Worm (Caenorhabditis elegans) whole organism, mixed stage, embryonic: ENCODE results near the gene swp-1.

Source experiments
- elt-3 ChIP-seq: fragments of 150-350 bp; optimal IDR thresholded peaks from 2 replicates; lab custom pipeline; 2014; ENCODE audit warnings: missing biosample characterization, missing genetic modification characterization
- lin-13 ChIP-seq: fragments of 150-350 bp; optimal IDR thresholded peaks from 2 replicates; lab custom pipeline; 2014; ENCODE audit warnings: missing biosample characterization, missing genetic modification characterization
- lin-32 ChIP-seq: fragments of 200-800 bp; sonication (Bioruptor generic); optimal IDR thresholded peaks from 2 replicates; lab custom pipeline; 2018; ENCODE audit warnings: mild to moderate bottlenecking, missing genetic modification characterization, missing compliant biosample characterization
- lsy-2 ChIP-seq: fragments of 150-350 bp; optimal IDR thresholded peaks from 2 replicates; lab custom pipeline; 2014; ENCODE audit warnings: missing biosample characterization, missing genetic modification characterization
- mab-5 ChIP-seq: fragments of 150-350 bp; optimal IDR thresholded peaks from 2 replicates; lab custom pipeline; 2014; ENCODE audit warnings: missing biosample characterization, missing genetic modification characterization
- nhr-237 ChIP-seq: fragments of 150-350 bp; optimal IDR thresholded peaks from 2 replicates; lab custom pipeline; 2014; ENCODE audit warnings: missing biosample characterization, missing genetic modification characterization
- nhr-28 ChIP-seq: fragments of 150-350 bp; optimal IDR thresholded peaks from 2 replicates; lab custom pipeline; 2014; ENCODE audit warnings: missing biosample characterization, missing genetic modification characterization
- pha-4 ChIP-seq: fragments of 150-350 bp; optimal IDR thresholded peaks from 2 replicates; lab custom pipeline; 2018; ENCODE audit warnings: missing biosample characterization, missing genetic modification reagents, missing genetic modification characterization
- snpc-4 ChIP-seq: fragments of 150-350 bp; optimal IDR thresholded peaks from 2 replicates; lab custom pipeline; 2014; ENCODE audit warnings: missing biosample characterization, missing genetic modification characterization
- unc-39 ChIP-seq: fragments of 150-350 bp; optimal IDR thresholded peaks from 2 replicates; lab custom pipeline; 2014; ENCODE audit warnings: missing biosample characterization, missing genetic modification characterization
- unc-62 ChIP-seq: fragments of 150-350 bp; optimal IDR thresholded peaks from 2 replicates; lab custom pipeline; 2014; ENCODE audit warnings: missing biosample characterization, missing genetic modification reagents, missing genetic modification characterization

DNA sequence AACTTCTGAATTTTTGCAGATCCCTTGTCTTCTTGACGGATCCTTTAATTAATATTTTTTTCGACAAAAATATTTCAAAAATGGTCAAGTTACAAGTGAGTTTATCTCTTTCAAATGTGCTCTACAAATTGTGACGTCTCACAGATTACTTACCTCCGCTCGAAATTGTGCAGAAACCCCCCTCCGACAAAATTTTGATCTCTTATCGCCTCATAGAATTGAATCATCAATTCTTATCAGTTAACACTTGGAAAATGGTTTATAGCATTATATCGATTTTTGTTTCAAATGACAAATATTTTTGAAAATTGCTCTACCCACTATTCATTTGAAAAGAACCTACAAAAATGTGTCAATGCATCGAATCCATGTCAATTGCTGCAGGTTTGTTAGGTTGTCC lies 29.6 kb upstream of the swp-1 start, which contains the start of gene B0244.10:
- no peak for TF ChIP-seq elt-3 (tag; lab: Kevin White, UChicago)
- TF ChIP-seq lin-32 = no peak
- no peak for TF ChIP-seq unc-39 (tag; lab: Kevin White, UChicago)
- no peak for TF ChIP-seq nhr-28 (tag; lab: Kevin White, UChicago)
- TF ChIP-seq nhr-237 (tag; lab: Kevin White, UChicago) = no peak
- TF ChIP-seq mab-5 (tag; lab: Kevin White, UChicago) = no peak
- no peak for TF ChIP-seq lin-13 (tag; lab: Kevin White, UChicago)
- no peak for TF ChIP-seq pha-4 (tag; lab: Kevin White, UChicago)
- no peak for TF ChIP-seq lsy-2 (tag; lab: Kevin White, UChicago)
- no peak for TF ChIP-seq unc-62 (GFP tag; lab: Kevin White, UChicago)
- TF ChIP-seq snpc-4 (tag; lab: Kevin White, UChicago) = no peak
